Fruit fly (Drosophila melanogaster) whole organism, wandering third instar larva: ENCODE results near the gene Gagr.
A peak's percentile ranks its signal among the peaks of the same experiment; 100 is the strongest.

ENCODE experiments used
- CG32264 ChIP-seq: fragments of 200-800 bp; sonication (Bioruptor generic); optimal IDR thresholded peaks from 2 replicates; lab custom pipeline; 2016; ENCODE audit warnings: missing biosample characterization, missing genetic modification characterization
- CG9705 ChIP-seq: fragments of 200-800 bp; sonication (Bioruptor generic); optimal IDR thresholded peaks from 2 replicates; lab custom pipeline; 2018; ENCODE audit warnings: missing biosample characterization, mild to moderate bottlenecking, missing genetic modification characterization
- CrebA ChIP-seq: fragments of 200-800 bp; sonication (Bioruptor generic); optimal IDR thresholded peaks from 2 replicates; lab custom pipeline; 2016; ENCODE audit warnings: missing biosample characterization, mild to moderate bottlenecking, missing genetic modification characterization, borderline replicate concordance
- Dfd ChIP-seq: fragments of >200 bp; optimal IDR thresholded peaks from 2 replicates; lab custom pipeline; 2017; ENCODE audit warnings: missing biosample characterization, missing genetic modification characterization
- Dif ChIP-seq: fragments of 200-275, 200-300 bp; sonication (Bioruptor generic); optimal IDR thresholded peaks from 2 replicates; lab custom pipeline; 2018; ENCODE audit warnings: missing biosample characterization, missing genetic modification characterization; ENCODE audit not compliant: partially characterized antibody
- HLH106 ChIP-seq: fragments of 200-800 bp; optimal IDR thresholded peaks from 3 replicates; lab custom pipeline; 2019; ENCODE audit warnings: missing biosample characterization, mild to moderate bottlenecking, missing genetic modification characterization, moderate library complexity
- Hr78 ChIP-seq: fragments of >200 bp; optimal IDR thresholded peaks from 2 replicates; lab custom pipeline; 2017; ENCODE audit warnings: missing biosample characterization, missing genetic modification characterization
- Jra ChIP-seq: sonication (Bioruptor generic); optimal IDR thresholded peaks from 2 replicates; lab custom pipeline; 2016; ENCODE audit warnings: missing biosample characterization, missing genetic modification characterization
- Mio ChIP-seq: sonication (Bioruptor generic); optimal IDR thresholded peaks from 2 replicates; lab custom pipeline; 2016; ENCODE audit warnings: missing biosample characterization, missing genetic modification characterization
- Myc ChIP-seq: fragments of >200 bp; optimal IDR thresholded peaks from 2 replicates; lab custom pipeline; 2017
- N ChIP-seq: fragments of >200 bp; optimal IDR thresholded peaks from 2 replicates; lab custom pipeline; 2018; ENCODE audit warnings: missing biosample characterization, missing external identifiers, missing genetic modification characterization
- Rel ChIP-seq, 2 experiments: fragments of 200-800 bp; sonication (Bioruptor generic) in 1 of 2; optimal IDR thresholded peaks; 2 replicates in 1 of 2; 3 replicates in 1 of 2; lab custom pipeline; 2016 to 2019; ENCODE audit warnings: mild to moderate bottlenecking in 2 of 2, missing biosample characterization in 2 of 2, missing genetic modification characterization in 2 of 2, moderate library complexity in 1 of 2
- Sp1 ChIP-seq: fragments of 200-800 bp; sonication (Bioruptor generic); optimal IDR thresholded peaks from 3 replicates; lab custom pipeline; 2019; ENCODE audit warnings: missing biosample characterization, mild to moderate bottlenecking, missing genetic modification characterization, moderate library complexity
- Vsx2 ChIP-seq: fragments of 200-300, 225-300 bp; sonication (Bioruptor generic); optimal IDR thresholded peaks from 2 replicates; lab custom pipeline; 2018; ENCODE audit warnings: missing biosample characterization, missing genetic modification characterization; ENCODE audit not compliant: partially characterized antibody
- br ChIP-seq: fragments of 200-800 bp; sonication (Bioruptor generic); optimal IDR thresholded peaks from 2 replicates; lab custom pipeline; 2016; ENCODE audit warnings: missing biosample characterization, missing genetic modification characterization
- brk ChIP-seq: fragments of 200-800 bp; sonication (Bioruptor generic); optimal IDR thresholded peaks from 2 replicates; lab custom pipeline; 2016; ENCODE audit warnings: missing biosample characterization, mild to moderate bottlenecking, missing genetic modification characterization
- dl ChIP-seq, 2 experiments: fragments of 175-275, 200-275 bp in 1 of 2; fragments of 200-275 bp in 1 of 2; sonication (Bioruptor generic); optimal IDR thresholded peaks; lab custom pipeline; 2018; ENCODE audit warnings: mild to moderate bottlenecking in 2 of 2, missing biosample characterization in 2 of 2, missing genetic modification characterization in 2 of 2, moderate library complexity in 2 of 2; ENCODE audit not compliant: partially characterized antibody in 2 of 2, insufficient read depth in 1 of 2
- dmrt93B ChIP-seq: fragments of 200-800 bp; sonication (Bioruptor generic); optimal IDR thresholded peaks from 2 replicates; lab custom pipeline; 2018; ENCODE audit warnings: missing biosample characterization, mild to moderate bottlenecking, missing genetic modification characterization
- dsf ChIP-seq: sonication (Bioruptor generic); optimal IDR thresholded peaks from 2 replicates; lab custom pipeline; 2016; ENCODE audit warnings: missing biosample characterization, missing genetic modification characterization, borderline replicate concordance
- ey ChIP-seq: fragments of 200-800 bp; sonication (Bioruptor generic); optimal IDR thresholded peaks from 2 replicates; lab custom pipeline; 2016; ENCODE audit warnings: missing biosample characterization, missing genetic modification characterization
- foxo ChIP-seq, 2 experiments: fragments of 200-800 bp; sonication (Bioruptor generic); optimal IDR thresholded peaks; 2 replicates in 1 of 2; 3 replicates in 1 of 2; lab custom pipeline; 2016 to 2017; ENCODE audit warnings: missing biosample characterization in 2 of 2, missing genetic modification characterization in 2 of 2
- fru ChIP-seq: fragments of 200-800 bp; sonication (Bioruptor generic); optimal IDR thresholded peaks from 3 replicates; lab custom pipeline; 2016; ENCODE audit warnings: missing biosample characterization, mild to moderate bottlenecking, missing genetic modification characterization
- jim ChIP-seq: fragments of 175-275, 200-325 bp; sonication (Bioruptor generic); optimal IDR thresholded peaks from 2 replicates; lab custom pipeline; 2016; ENCODE audit warnings: missing biosample characterization, mild to moderate bottlenecking, missing genetic modification characterization
- lola ChIP-seq: fragments of >200 bp; optimal IDR thresholded peaks from 2 replicates; lab custom pipeline; 2017; ENCODE audit warnings: missing biosample characterization, missing genetic modification characterization
- pan ChIP-seq: fragments of >200 bp; optimal IDR thresholded peaks from 2 replicates; lab custom pipeline; 2017
- rgr ChIP-seq: fragments of 200-800 bp; sonication (Bioruptor generic); optimal IDR thresholded peaks from 3 replicates; lab custom pipeline; 2016; ENCODE audit warnings: missing biosample characterization, mild to moderate bottlenecking, missing genetic modification characterization
- sv ChIP-seq: fragments of 200-800 bp; sonication (Bioruptor generic); optimal IDR thresholded peaks from 3 replicates; lab custom pipeline; 2016; ENCODE audit warnings: missing biosample characterization, missing genetic modification characterization
- tai ChIP-seq: sonication (Bioruptor generic); optimal IDR thresholded peaks from 2 replicates; lab custom pipeline; 2016; ENCODE audit warnings: missing biosample characterization, missing genetic modification characterization
- usp ChIP-seq: fragments of >200 bp; optimal IDR thresholded peaks from 2 replicates; lab custom pipeline; 2017; ENCODE audit warnings: missing biosample characterization, missing genetic modification characterization
- woc ChIP-seq: sonication (Bioruptor generic); optimal IDR thresholded peaks from 2 replicates; lab custom pipeline; 2016; ENCODE audit warnings: missing biosample characterization, mild to moderate bottlenecking, missing genetic modification characterization

The Gagr gene

dm6 chr3L:16390793-16391192, 3.6 kb upstream of the Gagr start:
- TF ChIP-seq Sp1 (GFP tag; lab: Kevin White, UChicago): no peak
- no peak for TF ChIP-seq Hr78
- TF ChIP-seq brk: no peak
- no peak for TF ChIP-seq CG9705 (GFP tag; lab: Kevin White, UChicago)
- TF ChIP-seq HLH106 (tag; lab: Kevin White, UChicago): no peak
- no peak for TF ChIP-seq tai (GFP tag; lab: Kevin White, UChicago)
- no peak for TF ChIP-seq Vsx2 (GFP tag; lab: Kevin White, UChicago)
- TF ChIP-seq jim (GFP tag; lab: Kevin White, UChicago): no peak
- TF ChIP-seq Myc (lab: Kevin White, UChicago): no peak
- no peak for TF ChIP-seq usp (GFP tag; lab: Kevin White, UChicago)
- no peak for TF ChIP-seq br (GFP tag; lab: Kevin White, UChicago)

- TF ChIP-seq Vsx2 (GFP tag; lab: Kevin White, UChicago): no peak
- TF ChIP-seq dmrt93B (GFP tag; lab: Kevin White, UChicago): no peak
- TF ChIP-seq Rel (GFP tag; optimal IDR thresholded peaks at IDR 0.05; lab: Kevin White, UChicago): no peak
- TF ChIP-seq Rel (tag; optimal IDR thresholded peaks at IDR 0.05; lab: Kevin White, UChicago): peak; percentile 77
These were observed 3.1 kb upstream of the Gagr start for dm6 chr3L:16391257-16391656.

- no peak for TF ChIP-seq pan (lab: Kevin White, UChicago)
- no peak for TF ChIP-seq dsf (GFP tag; lab: Kevin White, UChicago)
- no peak for TF ChIP-seq Rel (GFP tag; optimal IDR thresholded peaks at IDR 0.05; lab: Kevin White, UChicago)
- TF ChIP-seq Rel (tag; optimal IDR thresholded peaks at IDR 0.05; lab: Kevin White, UChicago): peak; percentile 87
- TF ChIP-seq, all 38 proteins: peak for 1
These were observed 2.1 kb upstream of the Gagr start for dm6 chr3L:16392203-16392800.

- TF ChIP-seq Jra: no peak
- no peak for TF ChIP-seq CG9705 (GFP tag; lab: Kevin White, UChicago)
- no peak for TF ChIP-seq foxo (GFP tag; optimal IDR thresholded peaks at IDR 0.05; lab: Kevin White, UChicago)
- TF ChIP-seq woc (GFP tag; lab: Kevin White, UChicago): no peak
- no peak for TF ChIP-seq ey
- no peak for TF ChIP-seq CG32264 (GFP tag; lab: Kevin White, UChicago)
- TF ChIP-seq Dif (GFP tag; lab: Kevin White, UChicago): no peak
These were observed 1.5 kb upstream of the Gagr start for dm6 chr3L:16392874-16393273.

dm6 chr3L:16393700-16394099, 686 bp upstream of the Gagr start:
- TF ChIP-seq jim (GFP tag; lab: Kevin White, UChicago): no peak
- TF ChIP-seq Rel (GFP tag; optimal IDR thresholded peaks at IDR 0.05; lab: Kevin White, UChicago): no peak
- TF ChIP-seq Rel (tag; optimal IDR thresholded peaks at IDR 0.05; lab: Kevin White, UChicago): peak; percentile 11

dm6 chr3L:16400175-16400574, 5.8 kb downstream of the Gagr start, which contains the start of gene CG44836:
CG44836 (minus strand) TSS chr3L:16400275.
- no peak for TF ChIP-seq sv (GFP tag; lab: Kevin White, UChicago)
- no peak for TF ChIP-seq jim (GFP tag; lab: Kevin White, UChicago)
- no peak for TF ChIP-seq fru (GFP tag; lab: Kevin White, UChicago)
- TF ChIP-seq Dfd (GFP tag; lab: Kevin White, UChicago): no peak
- no peak for TF ChIP-seq CG32264 (GFP tag; lab: Kevin White, UChicago)
- TF ChIP-seq CrebA (GFP tag; lab: Kevin White, UChicago): no peak
- TF ChIP-seq rgr: no peak
- no peak for TF ChIP-seq Myc (lab: Kevin White, UChicago)
- TF ChIP-seq ey: no peak
- no peak for TF ChIP-seq lola (GFP tag; lab: Kevin White, UChicago)

dm6 chr3L:16402253-16402652, 7.9 kb downstream of the Gagr start:
- TF ChIP-seq jim (GFP tag; lab: Kevin White, UChicago) (no peak), br (GFP tag; lab: Kevin White, UChicago) (no peak), pan (lab: Kevin White, UChicago) (no peak), Mio (GFP tag; lab: Kevin White, UChicago) (no peak), dl (GFP tag; optimal IDR thresholded peaks at IDR 0.05; lab: Kevin White, UChicago; ENCODE audit: insufficient read depth in 1 of 2, partially characterized antibody in 2 of 2) (no peak), dsf (GFP tag; lab: Kevin White, UChicago) (no peak), Dif (GFP tag; lab: Kevin White, UChicago) (no peak), CrebA (GFP tag; lab: Kevin White, UChicago) (no peak), dmrt93B (GFP tag; lab: Kevin White, UChicago) (no peak), HLH106 (tag; lab: Kevin White, UChicago) (no peak), Rel (GFP tag; optimal IDR thresholded peaks at IDR 0.05; lab: Kevin White, UChicago) (no peak), Rel (tag; optimal IDR thresholded peaks at IDR 0.05; lab: Kevin White, UChicago) (no peak), fru (GFP tag; lab: Kevin White, UChicago) (no peak), woc (GFP tag; lab: Kevin White, UChicago) (no peak), N (GFP tag; lab: Kevin White, UChicago) (no peak)
